Fruit fly (Drosophila melanogaster) ovary, adult (tissue): Measurements from ENCODE around the gene Drsl5.

Experiments
- CG17801 ChIP-seq: fragments of 200-800 bp; optimal IDR thresholded peaks from 2 replicates; lab custom pipeline; 2019; ENCODE audit warnings: missing biosample characterization, mild to moderate bottlenecking, missing genetic modification characterization, moderate library complexity; ENCODE audit not compliant: partially characterized antibody

The Drsl5 gene

DNA sequence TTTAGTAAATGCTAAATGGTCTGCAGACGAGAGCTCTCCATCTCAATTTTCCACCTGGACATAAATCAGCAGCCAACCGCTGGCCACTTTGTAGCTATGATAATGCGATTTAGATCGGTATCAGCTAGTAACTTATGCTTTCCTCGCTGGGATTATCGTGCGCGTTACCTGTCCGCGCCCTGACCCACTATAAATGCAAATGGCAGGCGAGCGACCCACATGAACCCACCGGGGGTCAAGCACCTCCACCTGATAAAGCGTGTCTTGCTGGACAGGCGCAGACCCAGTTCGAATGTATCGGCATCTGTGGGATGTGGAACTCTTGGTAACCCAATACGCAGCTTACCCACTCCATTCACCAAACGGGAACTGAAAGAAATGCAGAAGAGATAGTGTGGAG lies 36.7 kb downstream of the Drsl5 start:
- TF ChIP-seq CG17801 (GFP tag; lab: Kevin White, UChicago) = no peak
